Worm (Caenorhabditis elegans): ENCODE data around the gene lad-2.

- TF ChIP-seq unc-62 (GFP tag; optimal IDR thresholded peaks at IDR 0.05), result no peak
- no peak for TF ChIP-seq ceh-82 (tag; optimal IDR thresholded peaks at IDR 0.05)
- TF ChIP-seq nhr-28 (tag; optimal IDR thresholded peaks at IDR 0.05), result no peak
- no peak for TF ChIP-seq nhr-11 (tag; optimal IDR thresholded peaks at IDR 0.05)
- TF ChIP-seq eor-1 (tag; optimal IDR thresholded peaks at IDR 0.05), result no peak
- no peak for TF ChIP-seq nhr-76 (tag; optimal IDR thresholded peaks at IDR 0.05)
- TF ChIP-seq hmg-11 (tag; optimal IDR thresholded peaks at IDR 0.05), result no peak
These were observed 33.4 kb upstream of the lad-2 start for ce11 chrIV:3011647-3012046.

Data from whole organism, L3 larva.